Fruit fly (Drosophila melanogaster) whole organism, embryonic: Measurements from ENCODE around the gene Top3alpha.
A peak's percentile ranks its signal among the peaks of the same experiment; 100 is the strongest.

Experiments
- Atf3 ChIP-seq: fragments of 200-800 bp; sonication (Bioruptor generic); optimal IDR thresholded peaks from 3 replicates; lab custom pipeline; 2016; ENCODE audit warnings: missing biosample characterization, missing genetic modification characterization
- Bgb ChIP-seq: fragments of 200-800 bp; sonication (Bioruptor generic); IDR thresholded peaks from 2 replicates; pipeline ENCODE4 v1.3.6; 2022; ENCODE audit warnings: missing biosample characterization, missing genetic modification characterization; ENCODE audit not compliant: partially characterized antibody
- CG10274 ChIP-seq: fragments of 200-800 bp; sonication (Bioruptor generic); optimal IDR thresholded peaks from 3 replicates; lab custom pipeline; 2017; ENCODE audit warnings: missing biosample characterization, mild to moderate bottlenecking, missing genetic modification characterization
- CG10654 ChIP-seq: fragments of 200-800 bp; sonication (Bioruptor generic); optimal IDR thresholded peaks from 2 replicates; lab custom pipeline; 2016; ENCODE audit warnings: missing biosample characterization, missing genetic modification characterization
- CG14014 ChIP-seq: fragments of 200-800 bp; sonication (Bioruptor generic); IDR thresholded peaks from 2 replicates; pipeline ENCODE4 v1.3.6; 2022; ENCODE audit warnings: missing biosample characterization, missing genetic modification characterization
- CG14667 ChIP-seq: fragments of 200-800 bp; sonication (Bioruptor generic); IDR thresholded peaks from 2 replicates; pipeline ENCODE4 v1.3.6; 2022; ENCODE audit warnings: missing biosample characterization, missing genetic modification characterization
- CG15514 ChIP-seq: fragments of 200-800 bp; sonication (Bioruptor generic); optimal IDR thresholded peaks from 3 replicates; lab custom pipeline; 2017; ENCODE audit warnings: missing biosample characterization, missing genetic modification characterization, mild to moderate bottlenecking, moderate library complexity, missing genetic modification reagents
- CG2199 ChIP-seq: fragments of 200-800 bp; sonication (Bioruptor generic); IDR thresholded peaks from 3 replicates; pipeline ENCODE4 v1.3.6; 2022; ENCODE audit warnings: missing biosample characterization, missing genetic modification characterization
- CG2875 ChIP-seq: fragments of 200-800 bp; sonication (Bioruptor generic); optimal IDR thresholded peaks from 2 replicates; lab custom pipeline; 2017; ENCODE audit warnings: missing biosample characterization, mild to moderate bottlenecking, missing genetic modification characterization, missing genetic modification reagents
- CG33213 ChIP-seq: fragments of 200-800 bp; sonication (Bioruptor generic); optimal IDR thresholded peaks from 3 replicates; lab custom pipeline; 2016; ENCODE audit warnings: missing biosample characterization, missing genetic modification characterization
- CG3838 ChIP-seq: fragments of 200-800 bp; sonication (Bioruptor generic); optimal IDR thresholded peaks from 3 replicates; lab custom pipeline; 2016; ENCODE audit warnings: missing biosample characterization, missing genetic modification characterization
- CG42726 ChIP-seq: fragments of 200-800 bp; sonication (Bioruptor generic); IDR thresholded peaks from 2 replicates; pipeline ENCODE4 v1.3.6; 2022; ENCODE audit warnings: missing biosample characterization, missing genetic modification characterization; ENCODE audit not compliant: partially characterized antibody
- CG4404 ChIP-seq: fragments of 200-800 bp; sonication (Bioruptor generic); IDR thresholded peaks from 2 replicates; pipeline ENCODE4 v1.3.6; 2022; ENCODE audit warnings: missing biosample characterization, missing genetic modification characterization
- CG6765 ChIP-seq: fragments of 200-800 bp; sonication (Bioruptor generic); optimal IDR thresholded peaks from 3 replicates; lab custom pipeline; 2017; ENCODE audit warnings: missing biosample characterization, mild to moderate bottlenecking, missing genetic modification characterization
- CG6791 ChIP-seq: fragments of 200-800 bp; sonication (Bioruptor generic); IDR thresholded peaks from 3 replicates; pipeline ENCODE4 v1.3.6; 2022; ENCODE audit warnings: missing biosample characterization, missing genetic modification characterization; ENCODE audit not compliant: partially characterized antibody
- CG7556 ChIP-seq: fragments of 200-800 bp; sonication (Bioruptor generic); optimal IDR thresholded peaks from 2 replicates; lab custom pipeline; 2017; ENCODE audit warnings: missing biosample characterization, mild to moderate bottlenecking, missing genetic modification characterization
- D19A ChIP-seq: fragments of 200-800 bp; optimal IDR thresholded peaks from 3 replicates; lab custom pipeline; 2019; ENCODE audit warnings: missing biosample characterization, mild to moderate bottlenecking, missing genetic modification characterization, moderate library complexity
- Deaf1 ChIP-seq: fragments of 200-800 bp; optimal IDR thresholded peaks from 3 replicates; lab custom pipeline; 2019; ENCODE audit warnings: missing biosample characterization, mild to moderate bottlenecking, missing genetic modification characterization, moderate library complexity
- Dip2 ChIP-seq: fragments of 200-800 bp; sonication (Bioruptor generic); IDR thresholded peaks from 2 replicates; pipeline ENCODE4 v1.3.6; 2022; ENCODE audit warnings: missing biosample characterization, missing genetic modification characterization
- Dll ChIP-seq: fragments of 200-800 bp; sonication (Bioruptor generic); IDR thresholded peaks from 4 replicates; pipeline ENCODE4 v1.3.6; 2022; ENCODE audit warnings: missing biosample characterization, missing genetic modification characterization; ENCODE audit not compliant: partially characterized antibody
- E2f1 ChIP-seq: fragments of 200-800 bp; sonication (Bioruptor generic); IDR thresholded peaks from 2 replicates; pipeline ENCODE4 v1.3.6; 2022; ENCODE audit warnings: missing biosample characterization, missing genetic modification characterization
- Fer3 ChIP-seq: fragments of 200-800 bp; sonication (Bioruptor generic); optimal IDR thresholded peaks from 2 replicates; lab custom pipeline; 2018; ENCODE audit warnings: missing biosample characterization, mild to moderate bottlenecking, missing genetic modification characterization, moderate library complexity
- Hey ChIP-seq: fragments of 200-800 bp; sonication (Bioruptor generic); optimal IDR thresholded peaks from 3 replicates; lab custom pipeline; 2018; ENCODE audit warnings: missing biosample characterization, mild to moderate bottlenecking, missing genetic modification characterization
- HmgD ChIP-seq: fragments of 200-800 bp; sonication (Bioruptor generic); optimal IDR thresholded peaks from 3 replicates; lab custom pipeline; 2016; ENCODE audit warnings: missing biosample characterization, missing genetic modification characterization
- NFAT ChIP-seq: fragments of 200-800 bp; sonication (Bioruptor generic); IDR thresholded peaks from 2 replicates; pipeline ENCODE4 v1.3.6; 2022; ENCODE audit warnings: missing biosample characterization, missing genetic modification characterization
- NK7.1 ChIP-seq: fragments of 200-800 bp; sonication (Bioruptor generic); optimal IDR thresholded peaks from 3 replicates; lab custom pipeline; 2016; ENCODE audit warnings: missing biosample characterization, missing genetic modification characterization
- Neu2 ChIP-seq: fragments of 200-800 bp; sonication (Bioruptor generic); optimal IDR thresholded peaks from 3 replicates; lab custom pipeline; 2016; ENCODE audit warnings: missing biosample characterization, missing genetic modification characterization, borderline replicate concordance
- PHDP ChIP-seq: fragments of 200-800 bp; sonication (Bioruptor generic); optimal IDR thresholded peaks from 3 replicates; lab custom pipeline; 2018; ENCODE audit warnings: missing biosample characterization, mild to moderate bottlenecking, missing genetic modification characterization, moderate library complexity
- Six4 ChIP-seq: fragments of 200-800 bp; sonication (Bioruptor generic); optimal IDR thresholded peaks from 2 replicates; lab custom pipeline; 2016; ENCODE audit warnings: missing biosample characterization, missing genetic modification characterization
- Tbp ChIP-seq: fragments of >200 bp; optimal IDR thresholded peaks from 2 replicates; lab custom pipeline; 2018; ENCODE audit warnings: missing biosample characterization, missing genetic modification characterization
- Trl ChIP-seq, 3 experiments: fragments of >200 bp in 2 of 3; fragments of 200-800 bp in 1 of 3; sonication (Bioruptor generic) in 1 of 3; optimal IDR thresholded peaks; 2 replicates in 1 of 3; 3 replicates in 2 of 3; lab custom pipeline; 2016 to 2017; ENCODE audit warnings: missing biosample characterization in 1 of 3, missing genetic modification characterization in 1 of 3
- Usf ChIP-seq: fragments of 200-800 bp; sonication (Bioruptor generic); optimal IDR thresholded peaks from 2 replicates; lab custom pipeline; 2017; ENCODE audit warnings: missing genotype, missing biosample characterization, missing genetic modification characterization
- amos ChIP-seq: fragments of 200-800 bp; sonication (Bioruptor generic); IDR thresholded peaks from 2 replicates; pipeline ENCODE4 v1.3.6; 2022; ENCODE audit warnings: missing biosample characterization, missing genetic modification characterization; ENCODE audit not compliant: partially characterized antibody
- chif ChIP-seq, 2 experiments: fragments of 200-800 bp; sonication (Bioruptor generic); optimal IDR thresholded peaks; 3 replicates each; lab custom pipeline; 2016; ENCODE audit warnings: missing biosample characterization in 2 of 2, missing genetic modification characterization in 2 of 2
- chm ChIP-seq: fragments of 200-800 bp; sonication (Bioruptor generic); IDR thresholded peaks from 2 replicates; pipeline ENCODE4 v1.3.6; 2022; ENCODE audit warnings: missing biosample characterization, missing genetic modification characterization
- cwo ChIP-seq: fragments of 200-800 bp; sonication (Bioruptor generic); optimal IDR thresholded peaks from 3 replicates; lab custom pipeline; 2017; ENCODE audit warnings: missing biosample characterization, missing genetic modification characterization, mild to moderate bottlenecking, moderate library complexity, missing genetic modification reagents
- dati ChIP-seq: fragments of 200-800 bp; sonication (Bioruptor generic); IDR thresholded peaks from 2 replicates; pipeline ENCODE4 v1.3.6; 2022; ENCODE audit warnings: missing biosample characterization, missing genetic modification characterization
- dm ChIP-seq: fragments of 200-800 bp; sonication (Bioruptor generic); optimal IDR thresholded peaks from 3 replicates; lab custom pipeline; 2016; ENCODE audit warnings: missing biosample characterization, missing genetic modification characterization
- dmrt99B ChIP-seq: fragments of 200-800 bp; sonication (Bioruptor generic); optimal IDR thresholded peaks from 2 replicates; lab custom pipeline; 2018; ENCODE audit warnings: missing biosample characterization, mild to moderate bottlenecking, missing genetic modification characterization, moderate library complexity
- fu2 ChIP-seq: fragments of 200-800 bp; sonication (Bioruptor generic); optimal IDR thresholded peaks from 2 replicates; lab custom pipeline; 2016; ENCODE audit warnings: missing biosample characterization, missing genetic modification characterization
- grau ChIP-seq: fragments of 200-800 bp; optimal IDR thresholded peaks from 3 replicates; lab custom pipeline; 2019; ENCODE audit warnings: missing biosample characterization, mild to moderate bottlenecking, missing genetic modification characterization, moderate library complexity
- grn ChIP-seq: fragments of 200-800 bp; sonication (Bioruptor generic); optimal IDR thresholded peaks from 3 replicates; lab custom pipeline; 2017; ENCODE audit warnings: missing biosample characterization, missing genetic modification characterization
- gsb-n ChIP-seq: fragments of 200-800 bp; sonication (Bioruptor generic); optimal IDR thresholded peaks from 3 replicates; lab custom pipeline; 2018; ENCODE audit warnings: missing biosample characterization, mild to moderate bottlenecking, missing genetic modification characterization
- insv ChIP-seq, 2 experiments: fragments of 200-800 bp; sonication (Bioruptor generic); optimal IDR thresholded peaks; 3 replicates each; lab custom pipeline; 2016 to 2018; ENCODE audit warnings: missing biosample characterization in 2 of 2, missing genetic modification characterization in 2 of 2
- pum ChIP-seq: fragments of 200-800 bp; sonication (Bioruptor generic); optimal IDR thresholded peaks from 2 replicates; lab custom pipeline; 2016; ENCODE audit warnings: missing biosample characterization, missing genetic modification characterization
- sd ChIP-seq: fragments of 200-800 bp; sonication (Bioruptor generic); optimal IDR thresholded peaks from 3 replicates; lab custom pipeline; 2018; ENCODE audit warnings: missing biosample characterization, mild to moderate bottlenecking, missing genetic modification characterization, moderate library complexity
- slou ChIP-seq: fragments of 200-800 bp; sonication (Bioruptor generic); optimal IDR thresholded peaks from 3 replicates; lab custom pipeline; 2016; ENCODE audit warnings: missing biosample characterization, missing genetic modification characterization
- ssp ChIP-seq: fragments of 200-800 bp; sonication (Bioruptor generic); IDR thresholded peaks from 2 replicates; pipeline ENCODE4 v1.3.6; 2022; ENCODE audit warnings: missing biosample characterization, missing genetic modification characterization
- twi ChIP-seq: fragments of 200-800 bp; optimal IDR thresholded peaks from 2 replicates; lab custom pipeline; 2019; ENCODE audit warnings: missing biosample characterization, mild to moderate bottlenecking, missing genetic modification characterization, moderate library complexity
- zen2 ChIP-seq: fragments of 200-800 bp; sonication (Bioruptor generic); IDR thresholded peaks from 3 replicates; pipeline ENCODE4 v1.3.6; 2022; ENCODE audit warnings: missing biosample characterization, missing genetic modification characterization; ENCODE audit not compliant: partially characterized antibody

The Top3alpha gene

DNA sequence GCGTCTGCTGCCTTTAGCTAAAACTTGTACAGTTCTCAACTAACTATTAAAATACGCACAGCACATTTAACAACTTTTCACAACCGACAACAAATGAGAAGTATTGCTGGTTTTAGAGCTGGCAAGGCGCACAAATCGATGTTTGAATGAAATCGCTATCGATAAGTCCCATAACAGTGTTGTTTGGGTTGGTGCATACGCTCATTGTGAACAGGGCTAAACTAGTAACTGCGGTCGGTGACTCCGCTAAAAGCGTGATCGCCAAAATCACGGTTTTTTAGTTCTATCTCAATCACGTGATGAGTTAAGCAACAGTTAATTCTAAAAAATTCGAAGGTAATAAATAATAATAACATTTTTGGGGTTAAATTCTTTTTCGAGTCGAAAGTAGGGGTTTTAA is 44.6 kb upstream of the Top3alpha start, which contains the start of gene Top2 (continued):
- peak; percentile 86 for TF ChIP-seq CG15514 (GFP tag; lab: Kevin White, UChicago)
- no peak for TF ChIP-seq NK7.1 (GFP tag; lab: Kevin White, UChicago)
- TF ChIP-seq fu2 (GFP tag; lab: Kevin White, UChicago), result peak; percentile 15
- no peak for TF ChIP-seq CG2875
- TF ChIP-seq CG7556 (GFP tag; lab: Kevin White, UChicago), result no peak
- TF ChIP-seq gsb-n (tag; lab: Kevin White, UChicago), result peak; percentile 27
- peak; percentile 83 for TF ChIP-seq CG42726 (GFP tag; lab: Robert Waterston, UW)
- TF ChIP-seq CG14014 (GFP tag; lab: Robert Waterston, UW), result no peak
- TF ChIP-seq ssp (GFP tag; lab: Robert Waterston, UW), result peak; percentile 83
- no peak for TF ChIP-seq Hey
- no peak for TF ChIP-seq CG10274 (GFP tag; lab: Kevin White, UChicago)
- no peak for TF ChIP-seq grn
- TF ChIP-seq CG14667 (GFP tag; lab: Robert Waterston, UW), result no peak
- peak; percentile 87 for TF ChIP-seq cwo (GFP tag; lab: Kevin White, UChicago)
- TF ChIP-seq E2f1 (GFP tag; lab: Robert Waterston, UW), result peak; percentile 30; the same call in 1 of the 2 replicates
- no peak for TF ChIP-seq Six4 (GFP tag; lab: Kevin White, UChicago)
- TF ChIP-seq CG10654 (GFP tag; lab: Kevin White, UChicago), result peak; percentile 5
- peak; percentile 1 for TF ChIP-seq Neu2 (GFP tag; lab: Kevin White, UChicago)
- TF ChIP-seq CG6765 (GFP tag; lab: Kevin White, UChicago), result no peak
- no peak for TF ChIP-seq CG4404 (GFP tag; lab: Robert Waterston, UW)
- no peak for TF ChIP-seq dati (GFP tag; lab: Robert Waterston, UW)
- no peak for TF ChIP-seq Trl (optimal IDR thresholded peaks at IDR 0.05; lab: Kevin White, UChicago)
- TF ChIP-seq Trl (GFP tag; optimal IDR thresholded peaks at IDR 0.05; lab: Kevin White, UChicago), result peak; percentile 6
- peak; percentile 18 for TF ChIP-seq D19A (tag; lab: Kevin White, UChicago)
- TF ChIP-seq NFAT (GFP tag; lab: Robert Waterston, UW), result peak; percentile 55; the same call in 1 of the 2 replicates
- peak; percentile 94 for TF ChIP-seq CG6791 (GFP tag; lab: Robert Waterston, UW)
- TF ChIP-seq Tbp (GFP tag; lab: Kevin White, UChicago), result no peak
- no peak for TF ChIP-seq PHDP (tag; lab: Kevin White, UChicago)
- no peak for TF ChIP-seq CG3838 (GFP tag; lab: Kevin White, UChicago)
- TF ChIP-seq chm (GFP tag; lab: Robert Waterston, UW), result 0 out of 2 replicates have a peak, but pooled peaks have one; percentile 55
- TF ChIP-seq grau (tag; lab: Kevin White, UChicago), result peak; percentile 55
- peak; percentile 81 for TF ChIP-seq Usf (GFP tag; lab: Kevin White, UChicago)
- TF ChIP-seq insv (GFP tag; optimal IDR thresholded peaks at IDR 0.05; lab: Kevin White, UChicago), result peak in 1 of 2 experiments; percentile 53
- peak; percentile 26 to 50 for TF ChIP-seq chif (GFP tag; optimal IDR thresholded peaks at IDR 0.05; lab: Kevin White, UChicago)
- TF ChIP-seq CG2199 (GFP tag; lab: Robert Waterston, UW), result peak; percentile 79; the same call in 2 of the 3 replicates
- no peak for TF ChIP-seq Atf3
- peak; percentile 80 for TF ChIP-seq Dll
- TF ChIP-seq sd (tag; lab: Kevin White, UChicago), result peak; percentile 6
- TF ChIP-seq Fer3 (tag; lab: Kevin White, UChicago), result no peak
- peak; percentile 28 for TF ChIP-seq pum (GFP tag; lab: Kevin White, UChicago)
- TF ChIP-seq zen2, result peak; percentile 79
- peak; percentile 91 for TF ChIP-seq Bgb (GFP tag; lab: Robert Waterston, UW)
- TF ChIP-seq twi (tag; lab: Kevin White, UChicago), result peak; percentile 8
- TF ChIP-seq dm (GFP tag; lab: Kevin White, UChicago), result peak; percentile 64
- peak; percentile 18 for TF ChIP-seq slou
- peak; percentile 91 for TF ChIP-seq amos (GFP tag; lab: Robert Waterston, UW)
- TF ChIP-seq CG33213 (GFP tag; lab: Kevin White, UChicago), result peak; percentile 86
- no peak for TF ChIP-seq dmrt99B (tag; lab: Kevin White, UChicago)
- TF ChIP-seq Dip2, result no peak
- no peak for TF ChIP-seq Deaf1 (tag; lab: Kevin White, UChicago)
- TF ChIP-seq HmgD (GFP tag; lab: Kevin White, UChicago), result peak; percentile 95
